Fruit fly (Drosophila melanogaster) Kc167 (cell line): ENCODE measurements around the gene CG45084.

Experiments
- Myc ChIP-seq: fragments of >200 bp; optimal IDR thresholded peaks from 2 replicates; lab custom pipeline; 2017; ENCODE audit warnings: missing external identifiers
- Sin3A ChIP-seq: fragments of >200 bp; optimal IDR thresholded peaks from 2 replicates; lab custom pipeline; 2018; ENCODE audit warnings: missing external identifiers
- h ChIP-seq: fragments of >200 bp; optimal IDR thresholded peaks from 3 replicates; lab custom pipeline; 2018; ENCODE audit warnings: missing external identifiers
- insv ChIP-seq: fragments of >200 bp; optimal IDR thresholded peaks from 3 replicates; lab custom pipeline; 2018; ENCODE audit warnings: missing external identifiers
- psq ChIP-seq: fragments of >200 bp; optimal IDR thresholded peaks from 2 replicates; lab custom pipeline; 2017; ENCODE audit warnings: missing external identifiers
- ttk ChIP-seq: sonication (Bioruptor generic); optimal IDR thresholded peaks from 2 replicates; lab custom pipeline; 2017; ENCODE audit warnings: missing external identifiers

Gene CG45084

DNA sequence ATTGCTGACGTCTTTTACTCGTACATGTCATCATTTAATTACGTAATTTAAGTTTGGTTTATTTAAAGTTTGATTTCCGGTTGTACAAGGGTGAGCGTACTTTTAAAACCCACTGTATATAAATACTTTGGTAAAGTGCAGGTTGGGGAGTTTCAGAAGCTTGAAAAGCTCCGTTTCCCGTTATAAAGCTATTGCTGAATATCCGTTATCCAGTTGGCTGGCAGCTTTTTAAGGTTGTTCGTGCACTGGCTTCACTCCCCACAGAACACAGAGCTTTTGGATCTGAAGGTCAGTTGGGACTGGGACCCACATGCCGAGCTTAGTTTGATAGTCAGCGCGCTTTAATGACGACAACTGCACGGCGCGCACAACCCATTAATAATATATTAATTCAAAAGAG, at the start of gene CG45084, which contains the start of gene BicC:
Gene CG45084 (plus strand): TSS at position 321 of the 400 bp plus-strand sequence.
Gene BicC (plus strand): TSS at position 321 of the 400 bp plus-strand sequence.
- TF ChIP-seq psq (lab: Kevin White, UChicago) (no peak), insv (lab: Kevin White, UChicago) (no peak), Myc (lab: Kevin White, UChicago) (no peak), Sin3A (lab: Kevin White, UChicago) (no peak), ttk (lab: Kevin White, UChicago) (no peak), h (lab: Kevin White, UChicago) (no peak)

DNA sequence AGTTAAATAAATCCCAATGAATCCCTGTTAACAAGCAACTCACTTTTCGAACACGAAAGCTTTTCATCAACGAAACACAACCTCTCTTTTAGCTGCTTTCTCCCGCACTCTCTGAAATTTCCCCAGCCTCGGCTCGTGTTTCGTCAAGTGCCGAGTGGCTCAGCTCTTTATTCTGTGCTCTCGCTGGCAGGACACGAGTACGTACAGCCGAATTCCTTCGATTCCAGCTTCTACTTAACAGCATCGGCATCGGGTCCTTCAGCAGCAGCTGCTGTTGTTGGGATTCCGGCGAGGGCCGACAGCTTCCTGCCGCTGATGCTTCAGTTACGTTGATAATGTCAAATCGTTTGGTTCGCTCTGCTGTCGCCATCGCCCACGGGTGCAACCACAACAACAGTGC, 41.6 kb upstream of the CG45084 start, which contains the start of gene beat-Ic:
Gene beat-Ic (plus strand): TSS at position 93 of the 400 bp plus-strand sequence.
- TF ChIP-seq insv (lab: Kevin White, UChicago) (no peak), Sin3A (lab: Kevin White, UChicago) (no peak), Myc (lab: Kevin White, UChicago) (no peak), h (lab: Kevin White, UChicago) (no peak), psq (lab: Kevin White, UChicago) (no peak), ttk (lab: Kevin White, UChicago) (no peak)

DNA sequence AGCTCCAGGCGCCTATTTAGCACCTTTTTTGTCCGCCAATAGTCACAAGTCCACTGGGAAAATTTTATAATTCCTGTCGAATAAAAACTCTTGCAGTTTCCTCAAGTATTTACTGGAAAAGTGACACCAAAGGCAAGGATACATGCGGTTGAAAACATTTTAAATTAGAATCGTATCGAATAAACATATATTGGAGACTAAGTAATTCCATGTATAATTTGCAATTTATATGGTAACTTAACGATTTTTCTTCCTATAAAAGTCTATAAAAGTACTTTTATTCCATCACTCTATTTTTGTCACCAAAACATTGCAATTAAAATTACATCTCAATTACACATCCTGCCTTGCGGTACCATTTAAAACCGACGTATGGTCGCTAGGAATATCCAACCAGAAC, 38.3 kb upstream of the CG45084 start, which contains the start of gene CG34167:
Gene CG34167 (minus strand): TSS at position 101 of the 400 bp plus-strand sequence.
- no peak for TF ChIP-seq h (lab: Kevin White, UChicago)
- no peak for TF ChIP-seq Myc (lab: Kevin White, UChicago)
- TF ChIP-seq Sin3A (lab: Kevin White, UChicago): no peak
- TF ChIP-seq ttk (lab: Kevin White, UChicago): no peak

DNA sequence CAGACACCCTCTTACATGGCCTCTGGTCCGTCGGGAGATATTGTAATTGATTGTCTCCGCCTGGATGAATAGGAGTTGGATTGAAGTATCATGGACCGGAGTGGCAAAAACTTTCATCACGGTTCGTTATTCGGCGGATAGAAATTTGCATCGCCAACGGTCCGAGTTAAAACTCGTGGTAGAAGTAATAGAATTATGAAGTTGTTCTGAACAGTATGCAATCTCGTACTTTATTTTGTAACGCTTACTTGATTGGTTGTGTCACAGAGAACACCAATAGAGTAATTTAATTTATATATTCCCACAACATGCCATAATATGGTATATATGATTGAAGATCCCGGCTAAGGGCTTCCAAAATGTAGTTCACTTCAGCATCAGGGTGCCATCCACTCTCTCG, 37.8 kb upstream of the CG45084 start, which contains the start of the genes CG13245 and CG43816:
Gene CG13245 (plus strand): TSS at position 301 of the 400 bp plus-strand sequence.
Gene CG43816 (plus strand): TSS at position 301 of the 400 bp plus-strand sequence.
- TF ChIP-seq Sin3A (lab: Kevin White, UChicago): no peak
- TF ChIP-seq Myc (lab: Kevin White, UChicago): no peak
- TF ChIP-seq psq (lab: Kevin White, UChicago): no peak

DNA sequence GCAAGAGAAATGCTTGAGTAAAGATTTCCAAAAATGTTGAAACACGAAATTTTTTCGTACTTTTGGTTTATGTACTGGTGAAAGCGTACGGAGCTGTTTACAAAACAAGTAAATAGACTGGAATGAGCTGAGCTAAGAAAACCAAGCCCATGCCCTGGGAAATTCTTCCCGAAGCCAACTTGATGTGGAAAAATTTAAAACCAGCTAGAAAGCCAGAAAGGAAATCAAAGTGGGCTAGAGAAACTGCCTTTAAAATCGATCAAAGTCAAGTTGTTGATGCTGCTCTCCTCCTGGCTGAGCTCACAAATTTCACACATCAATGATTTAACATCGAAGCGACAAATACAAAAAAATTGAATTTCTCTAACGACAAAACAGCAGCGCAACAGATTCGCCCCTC, 35.7 kb upstream of the CG45084 start, which contains the start of gene CG31820:
Gene CG31820 (minus strand): TSS at position 101 of the 400 bp plus-strand sequence.
- TF ChIP-seq insv (lab: Kevin White, UChicago) (no peak), h (lab: Kevin White, UChicago) (no peak), psq (lab: Kevin White, UChicago) (no peak), Myc (lab: Kevin White, UChicago) (no peak), ttk (lab: Kevin White, UChicago) (no peak), Sin3A (lab: Kevin White, UChicago) (no peak)

DNA sequence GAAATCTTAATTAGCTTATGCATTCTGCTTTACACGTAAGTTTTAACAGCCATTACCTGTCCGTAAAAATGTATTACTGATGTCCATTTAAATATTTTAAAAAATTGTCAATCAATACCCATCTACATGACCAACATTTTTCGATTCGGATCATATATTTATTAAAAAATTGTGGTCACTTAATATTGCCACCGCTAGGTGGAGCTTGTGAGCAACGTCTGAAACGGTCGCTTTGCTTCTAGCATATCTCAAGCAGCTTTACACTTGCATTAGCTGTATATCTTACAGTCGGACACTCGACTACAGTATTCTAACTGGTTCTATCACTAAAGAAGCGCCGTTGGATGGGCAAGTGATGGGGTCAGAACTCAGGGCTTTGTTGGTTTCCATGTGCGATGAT, 15.2 kb upstream of the CG45084 start:
- no peak for TF ChIP-seq Myc (lab: Kevin White, UChicago)
- TF ChIP-seq Sin3A (lab: Kevin White, UChicago): no peak
- TF ChIP-seq psq (lab: Kevin White, UChicago): no peak
- no peak for TF ChIP-seq h (lab: Kevin White, UChicago)
- no peak for TF ChIP-seq insv (lab: Kevin White, UChicago)

DNA sequence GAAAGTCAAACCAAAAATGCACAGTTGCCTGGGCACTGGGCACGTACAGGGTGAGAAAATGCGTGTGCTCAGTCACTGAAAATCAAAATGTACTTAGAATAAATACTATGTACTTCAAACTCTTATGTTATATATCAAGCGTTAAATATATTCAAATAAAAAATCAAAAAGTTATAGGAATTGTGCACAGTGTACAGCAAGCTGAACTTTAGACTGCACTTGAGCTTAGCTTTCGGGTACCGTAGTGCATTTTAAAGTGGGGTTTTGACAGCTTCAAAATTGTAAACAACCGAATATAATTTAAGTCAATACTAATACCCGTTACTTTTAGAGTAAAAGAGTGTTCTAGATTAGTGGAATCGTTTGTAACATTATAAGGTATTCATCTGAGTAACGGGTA, 1.6 kb upstream of the CG45084 start:
- TF ChIP-seq psq (lab: Kevin White, UChicago): no peak
- no peak for TF ChIP-seq Sin3A (lab: Kevin White, UChicago)
- TF ChIP-seq h (lab: Kevin White, UChicago): no peak
- TF ChIP-seq Myc (lab: Kevin White, UChicago): no peak
- no peak for TF ChIP-seq ttk (lab: Kevin White, UChicago)
- TF ChIP-seq insv (lab: Kevin White, UChicago): no peak

DNA sequence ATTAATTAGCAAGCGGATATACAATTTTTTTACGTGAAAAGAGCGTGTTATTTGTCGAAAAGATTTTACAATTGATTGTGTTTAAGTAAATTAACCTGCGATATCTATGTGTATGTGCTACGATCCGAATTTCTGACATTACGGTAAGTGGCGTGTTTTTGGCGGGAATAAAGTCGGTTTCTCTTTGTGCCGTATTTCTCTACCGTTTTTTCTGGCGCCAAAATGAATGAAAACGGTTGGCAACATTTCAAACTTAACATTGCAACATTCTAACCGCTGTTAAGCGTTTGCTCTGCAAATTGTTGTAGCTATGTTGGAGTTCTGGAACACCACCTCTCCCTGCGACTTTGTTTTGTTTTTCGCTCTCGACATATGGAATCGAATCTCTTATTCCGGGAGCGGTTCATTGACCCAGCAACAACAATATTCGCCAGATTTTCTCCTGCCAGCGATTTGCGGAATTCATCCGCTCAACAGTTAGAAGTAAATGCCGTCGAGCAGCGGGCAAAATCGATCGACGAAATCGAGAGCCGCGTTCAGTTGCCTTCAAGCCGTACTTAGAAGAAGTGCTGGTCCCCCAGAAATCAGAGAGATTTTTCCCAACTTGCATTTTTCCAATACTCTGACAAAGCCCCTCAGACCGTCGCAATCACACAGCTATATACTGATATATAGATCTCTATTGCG, 681 bp downstream of the CG45084 start:
- TF ChIP-seq ttk (lab: Kevin White, UChicago) (no peak), Sin3A (lab: Kevin White, UChicago) (no peak), insv (lab: Kevin White, UChicago) (no peak), Myc (lab: Kevin White, UChicago) (no peak), psq (lab: Kevin White, UChicago) (no peak), h (lab: Kevin White, UChicago) (no peak)

DNA sequence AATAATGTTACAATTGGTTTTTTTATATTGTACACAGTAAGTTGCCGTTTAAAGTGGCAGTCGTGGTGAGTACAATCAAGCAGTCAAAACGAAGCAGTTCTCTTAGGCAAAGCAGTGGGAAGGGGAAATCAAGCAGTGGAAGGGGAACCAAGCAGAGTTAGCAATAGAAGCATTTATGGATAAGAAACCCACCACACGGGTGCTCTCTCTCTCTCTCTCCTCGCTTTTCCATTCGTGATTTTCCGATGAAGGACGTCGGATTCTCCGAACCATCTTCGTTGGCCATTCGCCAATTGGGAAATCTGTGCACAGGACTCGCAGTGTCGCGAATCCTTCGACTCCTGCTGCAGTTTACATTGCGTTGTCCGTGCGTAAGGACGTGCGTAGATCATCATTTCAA, 7.8 kb downstream of the CG45084 start, which contains the start of gene beat-Ia:
Gene beat-Ia (plus strand): TSS at position 319 of the 400 bp plus-strand sequence.
- no peak for TF ChIP-seq Sin3A (lab: Kevin White, UChicago)
- TF ChIP-seq insv (lab: Kevin White, UChicago): no peak
- TF ChIP-seq h (lab: Kevin White, UChicago): no peak
- TF ChIP-seq psq (lab: Kevin White, UChicago): no peak
- TF ChIP-seq ttk (lab: Kevin White, UChicago): no peak

DNA sequence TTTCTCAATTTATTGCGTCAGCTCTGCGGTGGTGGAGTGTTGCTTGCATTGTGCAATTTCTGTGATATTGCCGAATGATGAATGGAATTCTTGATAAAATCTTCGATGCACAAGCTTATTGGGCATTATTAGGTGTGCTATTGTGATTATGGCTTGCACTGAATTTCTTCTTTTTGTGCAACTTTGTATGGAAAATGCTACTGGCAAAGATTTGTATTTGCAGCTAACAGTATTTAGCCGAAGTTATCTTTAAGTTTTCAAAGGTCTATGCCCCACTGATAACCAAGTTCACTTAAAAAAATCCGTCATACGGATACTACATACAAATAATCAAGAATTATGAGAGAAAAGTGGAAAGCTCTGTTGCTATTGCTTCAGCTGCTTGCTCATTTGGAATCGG, 52.9 kb downstream of the CG45084 start, which contains the start of gene CG4891:
Gene CG4891 (plus strand): TSS at position 301 of the 400 bp plus-strand sequence.
- no peak for TF ChIP-seq h (lab: Kevin White, UChicago)
- no peak for TF ChIP-seq Sin3A (lab: Kevin White, UChicago)
- no peak for TF ChIP-seq ttk (lab: Kevin White, UChicago)
- TF ChIP-seq insv (lab: Kevin White, UChicago): no peak
- no peak for TF ChIP-seq Myc (lab: Kevin White, UChicago)
- no peak for TF ChIP-seq psq (lab: Kevin White, UChicago)
